Fruit fly (Drosophila melanogaster): ENCODE measurements around the gene CG14294.

CG14294 gene

DNA sequence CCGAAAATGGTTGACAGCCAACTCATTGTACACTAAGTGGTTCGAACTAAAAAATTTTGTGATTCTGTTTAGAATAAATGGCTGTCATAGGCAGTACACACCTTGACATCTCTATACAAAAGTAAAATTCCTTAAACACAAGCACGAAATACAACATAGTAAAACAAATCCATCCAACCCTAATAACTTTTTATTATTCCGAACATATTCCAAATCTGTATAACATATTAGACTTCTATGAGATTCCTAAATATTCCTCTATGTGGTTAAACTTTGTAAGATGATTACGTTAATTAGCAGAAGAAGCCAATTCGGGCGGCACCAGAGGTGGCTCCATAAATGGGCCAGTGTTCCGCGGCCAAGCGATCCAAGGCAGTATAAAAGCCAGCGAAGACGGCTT lies at the start of gene CG14294:
Gene CG14294, minus strand, starts transcription at position 101 of the 400 bp plus-strand sequence.
- no peak for TF ChIP-seq CG17801 (GFP tag; optimal IDR thresholded peaks at IDR 0.05; ENCODE audit: partially characterized antibody)

DNA sequence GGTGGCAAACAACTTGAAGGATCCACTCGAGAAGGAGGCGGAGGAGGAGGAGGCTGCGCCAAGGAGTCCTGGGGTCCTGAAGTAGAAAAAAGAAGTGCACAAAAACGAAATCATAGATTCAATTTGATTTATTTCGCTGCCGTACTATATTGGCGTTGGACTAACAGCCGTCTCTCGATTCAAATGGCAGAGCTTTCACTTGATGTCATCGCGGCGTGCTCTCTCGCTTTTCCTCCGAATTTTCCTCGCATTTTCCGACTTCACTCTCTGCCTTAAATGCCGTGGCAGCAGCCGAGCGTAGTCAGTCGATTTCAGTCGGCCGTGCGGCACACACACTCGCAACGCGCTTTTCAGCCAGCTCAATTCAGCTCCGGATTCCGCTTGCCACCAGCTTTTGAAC lies 47.8 kb upstream of the CG14294 start, which contains the start of gene CG43732:
Gene CG43732, plus strand, starts transcription at position 301 of the 400 bp plus-strand sequence.
- TF ChIP-seq CG17801 (GFP tag; optimal IDR thresholded peaks at IDR 0.05; ENCODE audit: partially characterized antibody) = no peak

DNA sequence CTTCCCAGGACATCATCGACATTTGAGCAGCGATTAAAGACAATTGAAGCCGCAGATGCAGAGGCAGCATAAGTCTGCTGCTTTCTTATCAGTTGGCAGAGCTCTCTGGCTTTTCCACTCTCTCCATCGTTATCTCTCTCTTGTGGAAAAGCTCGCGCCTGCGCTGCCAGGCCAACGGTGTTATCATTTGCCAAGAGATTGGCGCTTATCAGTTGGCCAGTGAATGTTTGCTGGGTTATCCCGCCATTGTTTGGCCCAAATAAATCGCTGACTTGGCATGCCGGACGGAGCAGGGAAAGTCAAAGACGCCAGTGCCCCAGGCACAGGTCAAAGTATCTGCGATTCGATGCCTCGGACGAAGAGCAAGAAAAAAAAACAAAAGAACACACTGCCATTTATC lies 47.1 kb upstream of the CG14294 start:
- no peak for TF ChIP-seq CG17801 (GFP tag; optimal IDR thresholded peaks at IDR 0.05; ENCODE audit: partially characterized antibody)

DNA sequence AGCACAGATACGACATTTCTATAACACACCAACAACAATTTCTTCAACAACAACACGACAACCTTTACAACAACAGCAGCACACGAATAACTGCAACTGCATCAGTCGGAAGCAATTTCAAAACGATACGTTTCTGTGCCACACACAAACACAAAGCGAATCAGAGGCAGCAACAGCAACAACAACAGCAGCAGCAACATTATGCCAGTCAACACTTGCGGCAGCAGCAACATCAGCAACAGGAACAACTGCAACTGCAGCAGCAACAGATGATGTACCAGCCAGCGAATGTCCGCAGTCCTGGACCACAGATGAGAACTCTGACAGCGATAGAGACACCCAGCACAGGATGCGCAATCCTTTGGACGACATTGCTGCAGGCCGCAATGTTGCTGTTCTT lies 45.2 kb upstream of the CG14294 start:
- TF ChIP-seq CG17801 (GFP tag; optimal IDR thresholded peaks at IDR 0.05; ENCODE audit: partially characterized antibody) = no peak

DNA sequence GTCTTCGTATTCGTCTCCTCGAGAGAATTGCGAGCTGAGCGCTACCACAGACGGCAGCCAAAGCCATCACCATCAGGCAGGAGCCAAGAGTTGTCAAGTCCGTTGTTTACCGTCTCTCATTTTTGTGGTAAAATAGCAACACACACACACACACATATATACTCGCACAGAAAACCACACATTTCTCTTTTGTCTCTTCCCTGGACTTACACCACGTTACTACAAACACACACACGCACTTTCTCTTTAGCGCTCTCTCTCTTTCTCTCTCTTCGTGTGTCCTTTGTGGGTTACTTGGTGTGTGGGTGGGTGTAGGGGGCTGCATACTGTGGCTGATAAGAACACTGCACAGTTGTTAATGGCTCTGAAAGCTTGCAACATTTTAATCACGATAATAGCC lies 29.7 kb upstream of the CG14294 start:
- TF ChIP-seq CG17801 (GFP tag; optimal IDR thresholded peaks at IDR 0.05; ENCODE audit: partially characterized antibody) = no peak

DNA sequence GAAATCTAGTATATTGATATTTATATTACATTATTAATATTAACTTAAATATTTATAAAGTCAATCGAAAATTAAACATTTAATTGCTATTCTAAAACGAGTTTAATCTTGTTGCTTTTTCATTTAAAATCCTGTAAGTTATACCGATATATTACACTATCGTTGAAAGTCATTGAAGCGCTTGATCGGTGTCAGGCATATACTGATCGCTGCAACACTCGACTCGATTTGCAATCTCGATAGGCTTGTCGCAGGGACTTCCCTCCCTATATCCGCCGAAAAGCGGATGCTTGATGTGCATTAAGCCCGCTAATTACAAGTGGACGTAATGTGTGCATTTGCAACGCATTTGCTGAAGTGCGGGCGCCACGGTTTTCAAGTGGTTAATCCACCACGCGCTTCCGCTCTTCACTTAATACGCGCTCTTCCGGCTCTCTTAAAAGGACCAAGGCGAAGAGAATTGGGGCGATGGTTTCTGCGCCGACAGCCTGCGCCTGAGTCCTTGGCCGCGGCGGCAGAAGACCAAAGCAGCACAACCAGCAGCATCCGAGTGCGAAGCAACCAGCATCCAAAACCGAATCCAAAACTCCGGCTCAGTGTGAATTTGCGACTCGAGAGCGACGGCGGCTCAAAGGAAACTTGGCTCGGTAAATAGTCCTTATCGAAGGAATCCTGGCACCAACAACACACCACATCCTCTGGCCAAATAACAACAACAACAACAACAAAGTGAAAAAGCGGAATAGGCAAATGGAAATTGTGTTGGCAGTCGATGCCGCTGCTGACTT lies 27.0 kb upstream of the CG14294 start, which contains the start of gene CG42613:
Gene CG42613, plus strand, starts transcription at position 279 of the 788 bp plus-strand sequence.
- TF ChIP-seq CG17801 (GFP tag; optimal IDR thresholded peaks at IDR 0.05; ENCODE audit: partially characterized antibody) = no peak

DNA sequence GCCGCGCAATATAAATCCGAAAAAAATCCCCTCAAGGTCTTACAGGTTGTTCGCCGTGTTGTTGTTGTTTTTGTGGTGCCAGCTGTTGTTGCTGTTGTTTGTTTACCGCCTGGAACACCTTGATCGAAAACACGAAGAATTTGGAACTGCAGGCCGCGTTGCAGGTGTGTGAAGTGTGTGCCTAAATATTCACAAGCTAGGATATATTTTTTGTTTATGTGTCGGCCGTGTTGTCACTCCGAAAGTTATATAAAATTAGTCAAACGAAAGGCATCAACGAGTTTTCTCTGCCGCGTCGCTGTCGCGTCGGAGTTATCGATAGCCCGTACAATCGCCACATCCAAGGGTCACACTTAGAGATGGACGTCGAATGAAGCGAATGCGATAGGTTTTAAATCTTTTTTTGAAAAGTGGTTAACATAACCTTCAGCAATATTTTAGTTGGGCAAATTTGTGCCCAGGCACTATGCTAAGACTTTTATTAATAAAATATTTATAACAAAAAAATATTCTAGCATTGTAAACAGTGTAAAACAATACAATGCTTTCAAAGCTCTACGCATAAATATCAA lies 26.4 kb upstream of the CG14294 start, which contains the start of gene Mpc1:
Gene Mpc1, minus strand, starts transcription at position 314 of the 572 bp plus-strand sequence.
- TF ChIP-seq CG17801 (GFP tag; optimal IDR thresholded peaks at IDR 0.05; ENCODE audit: partially characterized antibody) = peak; percentile 40

DNA sequence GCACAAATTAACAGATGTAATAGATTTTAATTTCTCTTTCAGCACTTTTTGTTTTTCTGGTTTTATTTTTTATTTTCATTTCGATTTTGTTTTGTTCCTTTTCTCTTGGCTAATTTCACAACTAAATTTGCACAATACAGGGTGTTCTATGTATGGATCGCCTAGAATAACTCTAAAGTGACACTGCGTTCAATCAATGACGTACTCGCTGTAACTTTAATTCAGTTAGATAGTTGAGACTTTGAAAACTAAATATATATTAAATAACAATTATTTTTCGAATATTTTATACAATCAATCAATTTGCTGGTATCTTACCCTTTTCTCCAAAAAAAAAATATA lies 22.5 kb upstream of the CG14294 start:
- no peak for TF ChIP-seq CG17801 (GFP tag; optimal IDR thresholded peaks at IDR 0.05; ENCODE audit: partially characterized antibody)

DNA sequence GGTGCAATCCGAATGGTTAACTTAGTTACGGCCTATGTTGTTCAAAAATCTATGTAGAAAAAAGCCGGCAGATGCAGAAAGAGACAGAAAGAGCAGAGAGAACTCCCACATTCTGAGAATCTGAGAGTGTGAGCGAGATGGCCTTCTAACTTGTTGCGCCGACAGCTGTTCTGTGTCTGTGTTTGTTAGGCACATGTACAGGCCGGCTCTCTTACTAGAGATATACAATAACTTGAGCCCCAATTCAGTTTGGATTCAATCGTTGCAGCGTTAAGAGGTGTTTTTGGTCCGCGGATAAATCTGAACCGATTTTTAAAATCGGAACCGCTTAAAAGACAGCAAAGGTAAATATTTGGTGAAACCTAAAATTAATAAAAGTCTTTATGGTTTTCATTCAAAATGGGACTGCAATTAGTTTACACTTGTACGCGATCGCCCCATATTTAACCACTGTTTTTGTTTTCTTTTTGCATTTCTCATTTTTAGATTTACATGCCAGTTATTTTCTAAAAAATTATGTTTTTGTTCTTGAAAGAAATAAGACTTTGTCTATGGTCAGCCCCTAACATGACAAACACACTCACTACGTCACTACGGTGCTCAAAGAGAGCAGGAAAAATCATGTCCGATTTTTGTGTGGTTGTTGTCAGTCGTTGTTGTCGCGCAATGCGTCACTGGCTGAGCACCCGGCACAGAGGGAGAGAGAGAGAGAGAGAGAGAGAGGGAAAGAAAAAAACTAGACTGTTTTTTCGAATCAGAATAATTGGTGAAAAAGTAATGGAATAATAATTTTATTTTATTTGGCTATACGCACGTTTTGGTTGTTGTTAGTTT lies 22.0 kb upstream of the CG14294 start:
- TF ChIP-seq CG17801 (GFP tag; optimal IDR thresholded peaks at IDR 0.05; ENCODE audit: partially characterized antibody) = peak; percentile 14

DNA sequence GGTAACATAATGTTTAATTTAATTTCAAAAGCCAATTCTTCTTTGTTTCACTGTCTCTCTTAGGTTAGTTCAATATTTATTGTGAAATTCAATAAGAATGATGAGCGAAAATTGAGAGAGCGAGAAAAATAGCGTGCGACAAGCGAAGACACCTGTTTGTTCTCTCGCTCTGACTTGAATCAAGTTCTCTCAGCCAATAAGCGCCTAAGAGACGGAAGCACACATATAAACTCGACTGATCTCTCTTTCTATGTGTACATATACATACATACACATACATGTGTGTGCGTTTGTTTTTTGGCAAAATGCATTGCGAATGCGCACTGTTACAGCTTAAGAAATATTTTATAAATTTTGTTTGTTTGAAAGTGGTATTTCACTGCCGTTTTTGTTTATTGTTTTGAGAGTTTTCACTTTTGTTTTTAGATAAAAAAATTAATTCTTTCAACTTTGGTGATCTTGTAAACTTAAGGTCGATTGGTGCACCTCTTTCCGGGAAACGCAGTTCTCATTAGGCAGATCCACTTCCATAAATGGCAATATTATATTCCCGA lies 21.2 kb upstream of the CG14294 start:
- TF ChIP-seq CG17801 (GFP tag; optimal IDR thresholded peaks at IDR 0.05; ENCODE audit: partially characterized antibody) = no peak

DNA sequence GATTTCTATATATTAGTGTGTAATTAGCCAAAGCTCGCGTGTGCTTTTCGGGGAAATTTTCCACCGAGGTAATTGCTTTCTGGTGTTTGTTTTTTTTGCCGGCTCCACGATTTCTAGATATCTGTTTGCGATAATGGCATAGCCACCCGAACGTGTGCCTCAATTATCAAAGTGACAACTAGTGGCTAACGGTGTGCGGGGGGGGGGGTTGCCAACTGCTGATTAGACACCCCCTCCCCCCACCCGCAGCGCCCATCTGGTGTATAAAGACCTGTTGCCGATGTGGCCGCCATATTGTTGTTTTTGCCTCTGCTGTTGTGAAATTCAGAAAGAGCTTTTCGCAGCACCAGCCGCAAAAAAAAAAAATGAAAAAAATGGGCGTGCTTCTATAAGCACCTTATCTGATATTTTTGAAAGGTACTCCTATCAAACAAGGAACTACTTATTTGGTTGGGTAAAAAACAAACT lies 16.8 kb upstream of the CG14294 start:
- no peak for TF ChIP-seq CG17801 (GFP tag; optimal IDR thresholded peaks at IDR 0.05; ENCODE audit: partially characterized antibody)

DNA sequence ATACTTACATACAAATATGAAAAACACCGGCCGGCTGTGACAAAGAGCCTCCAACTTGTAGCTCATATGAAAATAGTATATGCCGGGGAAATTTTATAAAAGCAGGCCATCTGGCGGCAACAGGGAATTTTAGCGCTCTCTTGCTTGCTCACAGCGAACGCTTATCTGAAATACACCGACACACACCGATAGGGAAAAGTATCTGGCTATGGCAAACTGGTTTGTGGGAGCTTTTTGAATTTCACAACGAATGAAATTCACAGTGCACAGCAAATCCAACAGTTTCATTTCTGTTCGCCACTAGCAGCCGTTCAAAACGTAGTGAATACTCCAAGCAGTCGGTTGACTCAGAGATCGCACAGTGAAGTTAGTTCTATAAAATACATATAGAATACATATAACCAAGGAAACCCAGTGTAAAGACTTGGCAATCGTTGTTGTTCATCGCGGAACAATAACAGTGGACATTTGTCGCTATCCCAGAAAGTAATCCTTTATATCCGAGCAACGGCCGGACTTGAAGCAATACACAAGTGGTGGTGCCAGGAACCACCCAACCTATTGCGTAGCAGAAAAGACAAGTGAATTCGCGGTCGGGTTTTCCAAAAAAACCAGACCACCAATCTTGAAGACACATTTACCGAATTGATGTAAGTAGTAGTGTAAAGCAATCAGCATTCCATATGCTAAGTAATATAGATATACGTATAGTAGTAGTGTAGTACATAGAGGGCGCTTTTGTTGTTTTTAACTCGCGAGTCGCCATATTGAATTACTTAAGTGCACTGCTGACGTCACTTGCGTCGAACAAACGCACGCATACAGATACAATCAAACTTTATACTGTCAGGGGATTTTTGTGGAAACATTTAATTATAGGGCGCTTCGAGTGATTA lies 16.2 kb upstream of the CG14294 start:
- peak; percentile 66 for TF ChIP-seq CG17801 (GFP tag; optimal IDR thresholded peaks at IDR 0.05; ENCODE audit: partially characterized antibody)

DNA sequence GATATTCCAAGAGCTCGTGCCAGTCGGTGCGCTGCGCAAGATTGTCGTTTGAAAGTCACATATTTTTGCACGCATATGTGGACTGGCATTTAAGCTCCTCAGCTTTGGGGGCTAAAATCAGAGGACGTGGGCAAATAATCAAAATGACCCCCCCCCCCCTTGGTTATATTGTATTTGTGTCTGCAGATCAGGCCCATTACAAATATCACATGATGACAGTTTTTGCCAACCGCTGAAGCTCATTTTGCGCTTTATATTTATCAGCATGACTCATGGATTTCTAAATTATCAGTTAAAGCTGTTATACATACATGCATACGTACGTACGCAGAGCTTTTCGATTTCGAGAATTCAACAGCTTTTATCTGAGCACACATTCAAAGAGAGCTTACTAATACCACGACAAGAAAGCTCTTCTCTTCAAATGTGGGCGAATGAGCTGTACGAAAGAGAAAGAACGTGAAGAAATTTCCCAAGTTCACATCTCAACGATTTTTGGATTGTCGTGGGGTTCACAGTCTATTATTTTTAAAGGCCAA lies 14.7 kb upstream of the CG14294 start:
- TF ChIP-seq CG17801 (GFP tag; optimal IDR thresholded peaks at IDR 0.05; ENCODE audit: partially characterized antibody) = peak; percentile 62

DNA sequence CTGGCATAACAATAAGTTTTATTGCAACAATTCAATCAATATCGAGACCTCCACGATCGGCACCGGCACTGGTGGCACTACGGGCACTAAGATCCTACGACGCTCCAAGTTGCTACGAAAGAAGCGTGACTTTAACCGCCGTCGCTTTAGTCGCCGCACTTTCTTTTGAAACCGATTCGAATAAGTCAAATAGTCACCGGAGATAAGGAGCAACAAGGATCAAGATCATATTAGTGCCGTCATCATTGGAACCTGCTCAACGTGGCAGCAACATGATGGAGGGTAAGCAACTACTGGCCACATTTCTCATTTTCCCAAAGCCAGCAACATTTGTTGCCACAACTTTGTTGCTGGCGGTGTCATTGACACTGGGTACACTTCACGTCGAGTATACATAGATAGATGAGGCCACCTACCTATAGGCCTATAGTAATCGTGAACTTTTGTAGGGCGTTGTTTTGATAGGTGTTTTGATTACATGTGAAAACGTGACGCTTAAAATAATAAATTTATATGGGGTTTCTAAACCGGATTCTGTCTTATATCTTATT lies 13.7 kb upstream of the CG14294 start:
- TF ChIP-seq CG17801 (GFP tag; optimal IDR thresholded peaks at IDR 0.05; ENCODE audit: partially characterized antibody) = no peak

Measured in ovary, adult (tissue).